Worm (Caenorhabditis elegans) whole organism, L4 larva: Measurements from ENCODE around the gene abhd-14.

Source experiments
- D1046.2 ChIP-seq: fragments of 200-800 bp; sonication (Bioruptor generic); IDR thresholded peaks from 2 replicates; pipeline ENCODE4 v1.3.6; 2022; ENCODE audit warnings: missing genetic modification characterization, missing compliant biosample characterization
- F10B5.3 ChIP-seq: sonication (generic microtip); optimal IDR thresholded peaks from 2 replicates; lab custom pipeline; 2016; ENCODE audit warnings: mild to moderate bottlenecking, missing genetic modification characterization, missing compliant biosample characterization
- F26F4.8 ChIP-seq: fragments of 200-800 bp; sonication (Bioruptor generic); conservative IDR thresholded peaks from 2 replicates; pipeline ENCODE4 v1.3.6; 2022; ENCODE audit warnings: missing genetic modification characterization, missing compliant biosample characterization
- F37D6.2 ChIP-seq: sonication (generic microtip); optimal IDR thresholded peaks from 2 replicates; lab custom pipeline; 2016; ENCODE audit warnings: mild to moderate bottlenecking, missing genetic modification characterization, missing compliant biosample characterization
- F49E8.2 ChIP-seq: sonication (generic microtip); optimal IDR thresholded peaks from 2 replicates; lab custom pipeline; 2016; ENCODE audit warnings: missing compliant biosample characterization, mild to moderate bottlenecking, missing genetic modification characterization, borderline replicate concordance
- R02D3.7 ChIP-seq: fragments of 150-350 bp; sonication (generic microtip); optimal IDR thresholded peaks from 3 replicates; lab custom pipeline; 2014; ENCODE audit warnings: missing biosample characterization, missing genetic modification characterization
- Y105C5A.15 ChIP-seq: fragments of 200-800 bp; sonication (Bioruptor generic); IDR thresholded peaks from 2 replicates; pipeline ENCODE4 v1.3.6; 2022; ENCODE audit warnings: missing genetic modification characterization, missing compliant biosample characterization
- aha-1 ChIP-seq: fragments of 150-350 bp; peaks from one replicate; lab custom pipeline; 2014; ENCODE audit warnings: missing biosample characterization, missing genetic modification characterization
- aly-2 ChIP-seq: sonication (generic microtip); optimal IDR thresholded peaks from 2 replicates; lab custom pipeline; 2018; ENCODE audit warnings: missing biosample characterization, missing genetic modification characterization
- ama-1 ChIP-seq: fragments of 150-350 bp; optimal IDR thresholded peaks from 2 replicates; lab custom pipeline; 2014; ENCODE audit warnings: inconsistent platforms, mixed read lengths
- ceh-32 ChIP-seq: sonication (generic microtip); optimal IDR thresholded peaks from 2 replicates; lab custom pipeline; 2016; ENCODE audit warnings: mild to moderate bottlenecking, missing genetic modification characterization, missing compliant biosample characterization; ENCODE audit not compliant: poor library complexity
- daf-16 ChIP-seq, 3 experiments: sonication (generic microtip); optimal IDR thresholded peaks; 2 replicates each; lab custom pipeline; 2016 to 2017; ENCODE audit warnings: missing genetic modification characterization in 3 of 3, missing genetic modification reagents in 3 of 3, mild to moderate bottlenecking in 2 of 3, missing compliant biosample characterization in 2 of 3, missing biosample characterization in 1 of 3, moderate library complexity in 1 of 3
- dpl-1 ChIP-seq: fragments of 150-350 bp; optimal IDR thresholded peaks from 2 replicates; lab custom pipeline; 2014; ENCODE audit warnings: missing biosample characterization, missing genetic modification reagents, missing genetic modification characterization
- duxl-1 ChIP-seq: sonication (generic microtip); optimal IDR thresholded peaks from 2 replicates; lab custom pipeline; 2016; ENCODE audit warnings: mild to moderate bottlenecking, missing genetic modification characterization, moderate library complexity, missing compliant biosample characterization; ENCODE audit not compliant: poor library complexity
- dve-1 ChIP-seq: sonication (generic microtip); optimal IDR thresholded peaks from 2 replicates; lab custom pipeline; 2017; ENCODE audit warnings: antibody characterized with exemption, mild to moderate bottlenecking, missing genetic modification characterization, missing compliant biosample characterization; ENCODE audit not compliant: insufficient read depth
- egl-43 ChIP-seq: fragments of 200-800 bp; sonication (Bioruptor generic); IDR thresholded peaks from 2 replicates; pipeline ENCODE4 v1.3.6; 2022; ENCODE audit warnings: missing genetic modification reagents, missing genetic modification characterization, missing compliant biosample characterization
- hlh-11 ChIP-seq: fragments of 200-800 bp; sonication (Bioruptor generic); optimal IDR thresholded peaks from 2 replicates; lab custom pipeline; 2018; ENCODE audit warnings: mild to moderate bottlenecking, missing genetic modification characterization, missing compliant biosample characterization
- lin-1 ChIP-seq: fragments of 200-800 bp; sonication (Bioruptor generic); IDR thresholded peaks from 2 replicates; pipeline ENCODE4 v1.3.6; 2022; ENCODE audit warnings: missing genetic modification reagents, missing genetic modification characterization, missing compliant biosample characterization
- lin-29 ChIP-seq: fragments of 200-800 bp; sonication (Bioruptor generic); IDR thresholded peaks from 2 replicates; pipeline ENCODE4 v1.3.6; 2022; ENCODE audit warnings: missing genetic modification reagents, missing genetic modification characterization, missing compliant biosample characterization
- lin-38 ChIP-seq: fragments of 200-800 bp; sonication (Bioruptor generic); IDR thresholded peaks from 2 replicates; pipeline ENCODE4 v1.3.6; 2022; ENCODE audit warnings: missing genetic modification reagents, missing genetic modification characterization, missing compliant biosample characterization
- madf-9 ChIP-seq: fragments of 200-800 bp; sonication (Bioruptor generic); conservative IDR thresholded peaks from 2 replicates; pipeline ENCODE4 v1.3.6; 2022; ENCODE audit warnings: missing genetic modification reagents, missing genetic modification characterization, missing compliant biosample characterization
- mdl-1 ChIP-seq, 2 experiments: fragments of 150-350 bp in 1 of 2; sonication (generic microtip) in 1 of 2; optimal IDR thresholded peaks; 2 replicates each; lab custom pipeline; 2014 to 2017; ENCODE audit warnings: missing biosample characterization in 2 of 2, missing genetic modification characterization in 2 of 2
- mdt-29 ChIP-seq: fragments of 200-800 bp; sonication (Bioruptor generic); IDR thresholded peaks from 2 replicates; pipeline ENCODE4 v1.3.6; 2022; ENCODE audit warnings: missing genetic modification reagents, missing genetic modification characterization, missing compliant biosample characterization
- mes-2 ChIP-seq: sonication (generic microtip); optimal IDR thresholded peaks from 2 replicates; lab custom pipeline; 2016; ENCODE audit warnings: missing genotype, mild to moderate bottlenecking, missing genetic modification characterization, missing compliant biosample characterization; ENCODE audit not compliant: poor library complexity, severe bottlenecking
- nhr-10 ChIP-seq: fragments of 150-350 bp; optimal IDR thresholded peaks from 2 replicates; lab custom pipeline; 2014; ENCODE audit warnings: missing biosample characterization, missing genetic modification characterization
- nhr-111 ChIP-seq: fragments of 200-800 bp; sonication (Bioruptor generic); optimal IDR thresholded peaks from 2 replicates; lab custom pipeline; 2018; ENCODE audit warnings: mild to moderate bottlenecking, missing genetic modification characterization, missing compliant biosample characterization
- nhr-237 ChIP-seq: sonication (generic microtip); optimal IDR thresholded peaks from 2 replicates; lab custom pipeline; 2017; ENCODE audit warnings: missing biosample characterization, missing genetic modification characterization
- nhr-25 ChIP-seq: sonication (generic microtip); optimal IDR thresholded peaks from 2 replicates; lab custom pipeline; 2017; ENCODE audit warnings: missing genetic modification characterization, mild to moderate bottlenecking, missing compliant biosample characterization, antibody characterized with exemption, moderate library complexity, borderline replicate concordance; ENCODE audit not compliant: insufficient read depth
- nhr-6 ChIP-seq: fragments of 150-350 bp; optimal IDR thresholded peaks from 2 replicates; lab custom pipeline; 2014; ENCODE audit warnings: missing biosample characterization, missing genetic modification characterization
- nhr-77 ChIP-seq: fragments of 150-350 bp; optimal IDR thresholded peaks from 2 replicates; lab custom pipeline; 2014; ENCODE audit warnings: missing biosample characterization, missing genetic modification characterization
- pha-4 ChIP-seq, 2 experiments: fragments of 150-350 bp in 1 of 2; fragments of 200-800 bp in 1 of 2; sonication (Bioruptor generic) in 1 of 2; IDR thresholded peaks in 1 of 2; optimal IDR thresholded peaks in 1 of 2; 2 replicates each; pipeline versions ENCODE4 v1.3.6 to Lab custom; 2014 to 2022; ENCODE audit warnings: missing genetic modification characterization in 2 of 2, missing genetic modification reagents in 2 of 2, missing biosample characterization in 1 of 2, missing compliant biosample characterization in 1 of 2
- php-3 ChIP-seq: fragments of 200-800 bp; sonication (Bioruptor generic); IDR thresholded peaks from 2 replicates; pipeline ENCODE4 v1.3.6; 2022; ENCODE audit warnings: missing genetic modification reagents, missing genetic modification characterization, missing compliant biosample characterization
- set-16 ChIP-seq: fragments of 200-800 bp; sonication (Bioruptor generic); IDR thresholded peaks from 2 replicates; pipeline ENCODE4 v1.3.6; 2022; ENCODE audit warnings: missing genetic modification reagents, missing genetic modification characterization, missing compliant biosample characterization
- skn-1 ChIP-seq: fragments of 150-350 bp; optimal IDR thresholded peaks from 2 replicates; lab custom pipeline; 2014; ENCODE audit warnings: missing biosample characterization, missing genetic modification characterization
- tag-97 ChIP-seq: fragments of 200-800 bp; sonication (Bioruptor generic); IDR thresholded peaks from 2 replicates; pipeline ENCODE4 v1.3.6; 2022; ENCODE audit warnings: missing genetic modification characterization, missing compliant biosample characterization
- tra-1 ChIP-seq: fragments of 200-800 bp; sonication (Bioruptor generic); IDR thresholded peaks from 2 replicates; pipeline ENCODE4 v1.3.6; 2022; ENCODE audit warnings: missing genetic modification reagents, missing genetic modification characterization, missing compliant biosample characterization
- unc-39 ChIP-seq: sonication (generic microtip); optimal IDR thresholded peaks from 2 replicates; lab custom pipeline; 2017; ENCODE audit warnings: missing biosample characterization, missing genetic modification characterization
- unc-62 ChIP-seq, 3 experiments: fragments of 150-350 bp in 1 of 3; sonication (generic microtip); optimal IDR thresholded peaks in 2 of 3; peaks in 1 of 3; 1 replicate in 1 of 3; 2 replicates in 2 of 3; lab custom pipeline; 2014 to 2017; ENCODE audit warnings: missing biosample characterization in 3 of 3, missing genetic modification characterization in 3 of 3, missing genetic modification reagents in 3 of 3, missing genotype in 1 of 3
- zfp-2 ChIP-seq: sonication (generic microtip); optimal IDR thresholded peaks from 2 replicates; lab custom pipeline; 2016; ENCODE audit warnings: mild to moderate bottlenecking, missing genetic modification characterization, missing compliant biosample characterization
- zip-11 ChIP-seq: fragments of 200-800 bp; sonication (Bioruptor generic); IDR thresholded peaks from 2 replicates; pipeline ENCODE4 v1.3.6; 2022; ENCODE audit warnings: missing genetic modification characterization, missing compliant biosample characterization

The abhd-14 gene

ce11 chrIV:1035108-1035507, 5.3 kb upstream of the abhd-14 start (continued):
- TF ChIP-seq mes-2 (tag; lab: Kevin White, UChicago) = peak; percentile 38
- 0 out of 2 replicates have a peak, but pooled peaks have one; percentile 22 for TF ChIP-seq pha-4 (GFP tag; IDR thresholded peaks at IDR 0.05; lab: Robert Waterston, UW)
- no peak for TF ChIP-seq pha-4 (tag; optimal IDR thresholded peaks at IDR 0.05; lab: Kevin White, UChicago)
- TF ChIP-seq daf-16 (GFP tag; optimal IDR thresholded peaks at IDR 0.05; lab: Kevin White, UChicago) = no peak
- peak; percentile 50 for TF ChIP-seq daf-16 (tag; optimal IDR thresholded peaks at IDR 0.05; lab: Kevin White, UChicago)

- TF ChIP-seq nhr-10 (tag; lab: Kevin White, UChicago) (no peak), egl-43 (0 out of 2 replicates have a peak, but pooled peaks have one; percentile 44), dve-1 (tag; lab: Kevin White, UChicago) (no peak), D1046.2 (GFP tag; lab: Robert Waterston, UW) (0 out of 2 replicates have a peak, but pooled peaks have one; percentile 61), lin-38 (peak; percentile 50), set-16 (GFP tag; lab: Robert Waterston, UW) (peak; percentile 19; the same call in 1 of the 2 replicates)
Observed at ce11 chrIV:1019801-1020200, 10.0 kb downstream of the abhd-14 start.

ce11 chrIV:1015430-1015829, 14.4 kb downstream of the abhd-14 start:
- TF ChIP-seq zip-11 (GFP tag; lab: Robert Waterston, UW) = no peak
- TF ChIP-seq Y105C5A.15 (GFP tag; lab: Robert Waterston, UW) = no peak
- TF ChIP-seq unc-62 (GFP tag; optimal IDR thresholded peaks at IDR 0.05 in 1 of 2; lab: Kevin White, UChicago) = peak in 1 of 2 experiments; percentile 94
- no peak for TF ChIP-seq unc-62 (tag; optimal IDR thresholded peaks at IDR 0.05; lab: Kevin White, UChicago)

ce11 chrIV:1013233-1013798, 16.5 kb downstream of the abhd-14 start:
- TF ChIP-seq R02D3.7 (tag; lab: Kevin White, UChicago) (no peak), F49E8.2 (no peak), hlh-11 (tag; lab: Kevin White, UChicago) (no peak), set-16 (GFP tag; lab: Robert Waterston, UW) (peak; percentile 88), mes-2 (tag; lab: Kevin White, UChicago) (peak; percentile 13), aha-1 (tag; lab: Kevin White, UChicago) (peak; percentile 38), nhr-111 (GFP tag; lab: Kevin White, UChicago) (no peak), ceh-32 (tag; lab: Kevin White, UChicago) (no peak), tag-97 (GFP tag; lab: Robert Waterston, UW) (no peak), skn-1 (tag; lab: Kevin White, UChicago) (no peak), dpl-1 (GFP tag; lab: Kevin White, UChicago) (no peak), mdl-1 (tag; optimal IDR thresholded peaks at IDR 0.05; lab: Kevin White, UChicago) (no peak), php-3 (no peak), nhr-25 (tag; lab: Kevin White, UChicago) (no peak), tra-1 (GFP tag; lab: Robert Waterston, UW) (no peak)

- peak; percentile 4 for TF ChIP-seq F10B5.3 (tag; lab: Kevin White, UChicago)
- TF ChIP-seq F26F4.8 (GFP tag; lab: Robert Waterston, UW) = no peak
- TF ChIP-seq lin-1 (GFP tag; lab: Robert Waterston, UW) = no peak
- no peak for TF ChIP-seq unc-39 (tag; lab: Kevin White, UChicago)
- TF ChIP-seq pha-4 (GFP tag; IDR thresholded peaks at IDR 0.05; lab: Robert Waterston, UW) = peak; percentile 17; the same call in 1 of the 2 replicates
- no peak for TF ChIP-seq pha-4 (tag; optimal IDR thresholded peaks at IDR 0.05; lab: Kevin White, UChicago)
- no peak for TF ChIP-seq egl-43
- no peak for TF ChIP-seq madf-9
- no peak for TF ChIP-seq lin-29
- 0 out of 2 replicates have a peak, but pooled peaks have one; percentile 39 for TF ChIP-seq Y105C5A.15 (GFP tag; lab: Robert Waterston, UW)
- TF ChIP-seq F37D6.2 (tag; lab: Kevin White, UChicago) = peak; percentile 57
- no peak for TF ChIP-seq zfp-2 (tag; lab: Kevin White, UChicago)
- TF ChIP-seq nhr-6 (tag; lab: Kevin White, UChicago) = peak; percentile 77
- TF ChIP-seq aly-2 (tag; lab: Kevin White, UChicago) = no peak
- TF ChIP-seq mdt-29 (GFP tag; lab: Robert Waterston, UW) = no peak
- peak; percentile 48 for TF ChIP-seq nhr-77
- TF ChIP-seq nhr-237 (tag; lab: Kevin White, UChicago) = no peak
- TF ChIP-seq ama-1 (lab: Kevin White, UChicago) = peak; percentile 90
- TF ChIP-seq php-3 = no peak
- no peak for TF ChIP-seq duxl-1 (tag; lab: Kevin White, UChicago)
- peak; percentile 85 for TF ChIP-seq lin-38
Observed at ce11 chrIV:1012447-1012846, 17.4 kb downstream of the abhd-14 start, which contains the start of gene rbm-39. rbm-39 (plus strand) TSS chrIV:1012624.
